Worm (Caenorhabditis elegans) whole organism, early embryonic: ENCODE results near the gene C29H12.6.

Experiments used
- B0310.2 ChIP-seq: sonication (generic microtip); optimal IDR thresholded peaks from 2 replicates; lab custom pipeline; 2016; ENCODE audit warnings: mild to moderate bottlenecking, missing genetic modification characterization, missing compliant biosample characterization
- F13C5.2 ChIP-seq: sonication (generic microtip); optimal IDR thresholded peaks from 2 replicates; lab custom pipeline; 2017; ENCODE audit warnings: mild to moderate bottlenecking, missing genetic modification characterization, inconsistent platforms, missing compliant biosample characterization
- ama-1 ChIP-seq: fragments of 150-350 bp; optimal IDR thresholded peaks from 2 replicates; lab custom pipeline; 2014
- ceh-13 ChIP-seq: fragments of 200-800 bp; sonication (Bioruptor generic); optimal IDR thresholded peaks from 2 replicates; lab custom pipeline; 2018; ENCODE audit warnings: mild to moderate bottlenecking, missing genetic modification characterization, missing compliant biosample characterization
- hmbx-1 ChIP-seq: sonication (generic microtip); optimal IDR thresholded peaks from 2 replicates; lab custom pipeline; 2016; ENCODE audit warnings: mild to moderate bottlenecking, missing genetic modification characterization, missing compliant biosample characterization
- hmg-4 ChIP-seq: fragments of 200-800 bp; sonication (Bioruptor generic); optimal IDR thresholded peaks from 2 replicates; lab custom pipeline; 2018; ENCODE audit warnings: mild to moderate bottlenecking, missing genetic modification characterization, missing compliant biosample characterization
- tbx-11 ChIP-seq: fragments of 200-800 bp; sonication (Bioruptor generic); IDR thresholded peaks from 2 replicates; pipeline ENCODE4 v1.3.6; 2022; ENCODE audit warnings: missing genetic modification characterization, missing compliant biosample characterization
- tbx-37 ChIP-seq: fragments of 200-800 bp; sonication (Bioruptor generic); conservative IDR thresholded peaks from 2 replicates; pipeline ENCODE4 v1.3.6; 2022; ENCODE audit warnings: missing genetic modification reagents, missing genetic modification characterization, missing compliant biosample characterization
- tra-4 ChIP-seq: sonication (generic microtip); optimal IDR thresholded peaks from 2 replicates; lab custom pipeline; 2017; ENCODE audit warnings: missing genetic modification characterization, missing compliant biosample characterization

DNA sequence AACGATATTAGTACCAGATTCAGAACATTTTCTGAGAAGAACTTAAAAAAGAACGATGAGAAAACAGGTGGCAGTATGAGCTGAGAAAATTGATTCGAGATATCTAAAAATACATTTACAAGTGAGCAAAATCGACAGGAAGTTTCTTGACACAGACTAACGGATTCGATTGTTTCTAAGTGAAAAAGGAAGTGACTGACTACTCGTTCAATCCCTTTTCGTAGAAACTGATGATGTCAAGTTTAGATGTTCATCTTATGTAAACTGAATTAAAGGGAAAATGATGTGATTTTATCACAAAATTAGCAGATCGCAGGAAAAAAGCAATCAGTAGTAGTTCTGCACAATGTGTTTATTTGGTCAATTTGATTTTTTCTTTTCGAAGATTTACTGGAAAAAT is 47.1 kb upstream of the C29H12.6 start:
- TF ChIP-seq hmbx-1 (tag; lab: Kevin White, UChicago), result no peak
- no peak for TF ChIP-seq ama-1
- TF ChIP-seq ceh-13 (GFP tag; lab: Kevin White, UChicago), result no peak
- no peak for TF ChIP-seq tra-4 (tag; lab: Kevin White, UChicago)
- TF ChIP-seq F13C5.2 (tag; lab: Kevin White, UChicago), result no peak
- TF ChIP-seq hmg-4 (GFP tag; lab: Kevin White, UChicago), result no peak
- no peak for TF ChIP-seq tbx-37 (GFP tag; lab: Robert Waterston, UW)
- TF ChIP-seq tbx-11, result no peak
- TF ChIP-seq B0310.2, result no peak
